In the genomic region with DNA sequence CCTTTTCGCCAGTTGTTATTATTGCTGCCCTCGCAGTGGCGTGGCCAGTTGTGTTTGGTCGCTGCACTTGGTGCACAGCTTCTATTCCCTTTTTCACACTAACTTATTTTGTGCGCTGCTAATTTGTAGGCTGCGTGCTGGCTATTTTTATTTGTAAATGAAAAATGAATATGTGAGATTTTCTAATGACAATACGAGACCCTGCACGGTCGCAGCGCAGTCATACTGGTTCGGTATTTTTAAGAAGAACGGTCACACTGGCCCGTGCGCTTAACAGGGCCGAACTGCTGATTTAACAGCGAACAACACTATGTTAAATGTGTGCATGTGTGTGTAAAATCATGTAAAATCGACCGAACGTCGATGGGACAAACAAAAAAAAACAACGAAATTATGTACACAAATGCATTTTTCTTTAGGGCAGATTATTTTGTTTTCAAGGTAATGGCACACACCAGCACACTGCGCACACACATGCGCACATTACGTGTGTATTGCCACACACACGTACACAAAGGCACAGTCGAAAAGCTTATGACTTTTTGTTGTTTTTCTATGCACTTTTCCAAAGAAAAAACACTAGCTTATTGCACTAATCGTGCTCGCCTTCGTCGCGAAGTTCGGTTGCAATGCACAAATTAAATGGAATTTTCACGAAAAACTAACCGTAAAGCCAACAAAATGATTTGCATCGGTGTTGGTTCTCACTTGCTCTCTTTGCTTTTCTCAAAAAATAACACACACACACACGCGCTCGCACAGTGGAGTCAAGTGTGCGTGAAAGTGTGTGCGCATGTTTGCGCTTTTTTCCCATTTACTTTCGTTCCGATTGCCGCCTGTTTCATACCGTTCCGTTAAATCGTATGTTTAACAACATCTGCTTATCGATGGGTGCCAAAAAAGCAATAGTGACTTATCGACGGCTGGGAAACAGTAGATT, we compare ENCODE assay signal across 1 fruit fly cellular context.
TF ChIP-seq lines count a peak whose summit lies in the region.

A gene (minus strand): TSS at position 875 of the 940 bp plus-strand sequence.

TF ChIP-seq in whole organism, embryonic, 481 proteins besides CTCF, POLR2A, EP300 and RAD21 (continued from another document and continues in another):
- no peak for TF ChIP-seq CG33557 (GFP tag; optimal IDR thresholded peaks at IDR 0.05; lab: Kevin White, UChicago)
- TF ChIP-seq Hr51 (GFP tag; optimal IDR thresholded peaks at IDR 0.05; lab: Kevin White, UChicago), result no peak
- no peak for TF ChIP-seq CG8290 (GFP tag; optimal IDR thresholded peaks at IDR 0.05; lab: Kevin White, UChicago)
- peak in 1 of 2 experiments; percentile 52 for TF ChIP-seq CG8290 (tag; optimal IDR thresholded peaks at IDR 0.05; lab: Kevin White, UChicago)
- no peak for TF ChIP-seq Dip2 (GFP tag; IDR thresholded peaks at IDR 0.05; lab: Robert Waterston, UW)
- TF ChIP-seq CG2199 (GFP tag; IDR thresholded peaks at IDR 0.05; lab: Robert Waterston, UW), result no peak
- TF ChIP-seq pita (GFP tag; optimal IDR thresholded peaks at IDR 0.05; lab: Kevin White, UChicago), result no peak
- no peak for TF ChIP-seq br (optimal IDR thresholded peaks at IDR 0.05; lab: Kevin White, UChicago)
- peak; percentile 44 for TF ChIP-seq stwl (tag; optimal IDR thresholded peaks at IDR 0.05; lab: Kevin White, UChicago)
- no peak for TF ChIP-seq Myb (GFP tag; optimal IDR thresholded peaks at IDR 0.05; lab: Kevin White, UChicago)
- TF ChIP-seq odd (GFP tag; optimal IDR thresholded peaks at IDR 0.05; lab: Kevin White, UChicago), result no peak
- no peak for TF ChIP-seq kah (GFP tag; optimal IDR thresholded peaks at IDR 0.05; lab: Kevin White, UChicago)
- TF ChIP-seq trem (tag; optimal IDR thresholded peaks at IDR 0.05; lab: Kevin White, UChicago), result no peak
- no peak for TF ChIP-seq dpn (GFP tag; optimal IDR thresholded peaks at IDR 0.05; lab: Kevin White, UChicago)
- TF ChIP-seq gsb (GFP tag; IDR thresholded peaks at IDR 0.05; lab: Robert Waterston, UW), result no peak
- TF ChIP-seq Optix (GFP tag; IDR thresholded peaks at IDR 0.05; lab: Robert Waterston, UW), result no peak
- no peak for TF ChIP-seq fd64A (GFP tag; optimal IDR thresholded peaks at IDR 0.05; lab: Kevin White, UChicago)
- TF ChIP-seq repo (GFP tag; optimal IDR thresholded peaks at IDR 0.05; lab: Kevin White, UChicago), result no peak
- no peak for TF ChIP-seq mirr (GFP tag; optimal IDR thresholded peaks at IDR 0.05; lab: Kevin White, UChicago)
- peak; percentile 21 for TF ChIP-seq ftz-f1 (GFP tag; optimal IDR thresholded peaks at IDR 0.05; lab: Kevin White, UChicago)
- no peak for TF ChIP-seq phol (tag; optimal IDR thresholded peaks at IDR 0.05; lab: Kevin White, UChicago)
- peak; percentile 97 for TF ChIP-seq cg (GFP tag; optimal IDR thresholded peaks at IDR 0.05; lab: Kevin White, UChicago)
- TF ChIP-seq danr (GFP tag; IDR thresholded peaks at IDR 0.05; lab: Robert Waterston, UW), result no peak
- no peak for TF ChIP-seq HLH3B (GFP tag; IDR thresholded peaks at IDR 0.05; lab: Robert Waterston, UW)
- TF ChIP-seq CG17802 (tag; optimal IDR thresholded peaks at IDR 0.05; lab: Kevin White, UChicago), result no peak
- peak; percentile 60; the same call in 1 of the 2 replicates for TF ChIP-seq Bgb (GFP tag; IDR thresholded peaks at IDR 0.05; lab: Robert Waterston, UW; ENCODE audit: partially characterized antibody)
- TF ChIP-seq fd96Cb (tag; optimal IDR thresholded peaks at IDR 0.05; lab: Kevin White, UChicago), result no peak
- no peak for TF ChIP-seq CG9817 (tag; optimal IDR thresholded peaks at IDR 0.05; lab: Kevin White, UChicago)
- no peak for TF ChIP-seq Meics (GFP tag; optimal IDR thresholded peaks at IDR 0.05; lab: Kevin White, UChicago)
- no peak for TF ChIP-seq insv (GFP tag; optimal IDR thresholded peaks at IDR 0.05; lab: Kevin White, UChicago)
- no peak for TF ChIP-seq ato (GFP tag; IDR thresholded peaks at IDR 0.05; lab: Robert Waterston, UW; ENCODE audit: partially characterized antibody)
- TF ChIP-seq CG13894 (tag; optimal IDR thresholded peaks at IDR 0.05; lab: Kevin White, UChicago), result no peak
- TF ChIP-seq mld (GFP tag; IDR thresholded peaks at IDR 0.05; lab: Robert Waterston, UW; ENCODE audit: partially characterized antibody), result no peak
- no peak for TF ChIP-seq Aef1 (GFP tag; IDR thresholded peaks at IDR 0.05; lab: Robert Waterston, UW)
- TF ChIP-seq Ets97D (GFP tag; optimal IDR thresholded peaks at IDR 0.05; lab: Kevin White, UChicago), result peak; percentile 25
- no peak for TF ChIP-seq Mad (GFP tag; optimal IDR thresholded peaks at IDR 0.05; lab: Kevin White, UChicago)
- no peak for TF ChIP-seq CG8089 (GFP tag; optimal IDR thresholded peaks at IDR 0.05; lab: Kevin White, UChicago)
- no peak for TF ChIP-seq CG10959 (GFP tag; IDR thresholded peaks at IDR 0.05; lab: Robert Waterston, UW)
- TF ChIP-seq CG14965 (GFP tag; optimal IDR thresholded peaks at IDR 0.05; lab: Kevin White, UChicago; ENCODE audit: borderline replicate concordance), result no peak
- no peak for TF ChIP-seq ac (GFP tag; optimal IDR thresholded peaks at IDR 0.05; lab: Kevin White, UChicago)
- no peak for TF ChIP-seq Dip3 (GFP tag; optimal IDR thresholded peaks at IDR 0.05; lab: Kevin White, UChicago)
- no peak for TF ChIP-seq CG17912 (GFP tag; optimal IDR thresholded peaks at IDR 0.05; lab: Kevin White, UChicago)
- no peak for TF ChIP-seq zfh1 (GFP tag; IDR thresholded peaks at IDR 0.05; lab: Robert Waterston, UW)
- no peak for TF ChIP-seq cad (GFP tag; optimal IDR thresholded peaks at IDR 0.05; lab: Kevin White, UChicago)
- no peak for TF ChIP-seq CG3065 (GFP tag; optimal IDR thresholded peaks at IDR 0.05; lab: Kevin White, UChicago)
- TF ChIP-seq dmrt99B (tag; optimal IDR thresholded peaks at IDR 0.05; lab: Kevin White, UChicago), result no peak
- TF ChIP-seq Jarid2 (GFP tag; optimal IDR thresholded peaks at IDR 0.05; lab: Kevin White, UChicago), result no peak
- no peak for TF ChIP-seq CG10431 (GFP tag; optimal IDR thresholded peaks at IDR 0.05; lab: Kevin White, UChicago)
- no peak for TF ChIP-seq HLH54F (GFP tag; optimal IDR thresholded peaks at IDR 0.05; lab: Kevin White, UChicago)
- TF ChIP-seq rib (GFP tag; IDR thresholded peaks at IDR 0.05; lab: Robert Waterston, UW), result no peak
- TF ChIP-seq H2.0 (GFP tag; IDR thresholded peaks at IDR 0.05; lab: Robert Waterston, UW), result no peak
- TF ChIP-seq CG1603 (tag; optimal IDR thresholded peaks at IDR 0.05; lab: Kevin White, UChicago), result peak; percentile 58
- TF ChIP-seq pb (GFP tag; optimal IDR thresholded peaks at IDR 0.05; lab: Kevin White, UChicago), result no peak
- TF ChIP-seq ash1 (GFP tag; optimal IDR thresholded peaks at IDR 0.05; lab: Kevin White, UChicago), result no peak
- TF ChIP-seq CG32532 (GFP tag; IDR thresholded peaks at IDR 0.05; lab: Robert Waterston, UW), result no peak
- no peak for TF ChIP-seq zf30C (GFP tag; optimal IDR thresholded peaks at IDR 0.05; lab: Kevin White, UChicago)
- TF ChIP-seq CG30431 (GFP tag; optimal IDR thresholded peaks at IDR 0.05; lab: Kevin White, UChicago), result no peak
- no peak for TF ChIP-seq CG30020 (tag; optimal IDR thresholded peaks at IDR 0.05; lab: Kevin White, UChicago)
- no peak for TF ChIP-seq Max (GFP tag; optimal IDR thresholded peaks at IDR 0.05; lab: Kevin White, UChicago)
- no peak for TF ChIP-seq Kr (GFP tag; optimal IDR thresholded peaks at IDR 0.05; lab: Kevin White, UChicago)
- TF ChIP-seq hth (optimal IDR thresholded peaks at IDR 0.05; lab: Kevin White, UChicago), result no peak
- TF ChIP-seq Nf-YA (GFP tag; IDR thresholded peaks at IDR 0.05; lab: Robert Waterston, UW), result no peak
- no peak for TF ChIP-seq CG11695 (GFP tag; IDR thresholded peaks at IDR 0.05; lab: Robert Waterston, UW)
- TF ChIP-seq CG14441 (GFP tag; IDR thresholded peaks at IDR 0.05; lab: Robert Waterston, UW), result no peak
- no peak for TF ChIP-seq luna (GFP tag; optimal IDR thresholded peaks at IDR 0.05; lab: Kevin White, UChicago)
- no peak for TF ChIP-seq CG1792 (GFP tag; optimal IDR thresholded peaks at IDR 0.05; lab: Kevin White, UChicago)
- TF ChIP-seq CG7745 (tag; optimal IDR thresholded peaks at IDR 0.05; lab: Kevin White, UChicago), result no peak
- TF ChIP-seq Chrac-16 (GFP tag; optimal IDR thresholded peaks at IDR 0.05; lab: Kevin White, UChicago), result no peak
- TF ChIP-seq Bteb2 (GFP tag; optimal IDR thresholded peaks at IDR 0.05; lab: Kevin White, UChicago), result no peak
- no peak for TF ChIP-seq CG11093 (GFP tag; IDR thresholded peaks at IDR 0.05; lab: Robert Waterston, UW)
- TF ChIP-seq CG31365 (tag; optimal IDR thresholded peaks at IDR 0.05; lab: Kevin White, UChicago), result no peak
- no peak for TF ChIP-seq schlank (tag; optimal IDR thresholded peaks at IDR 0.05; lab: Kevin White, UChicago)
- TF ChIP-seq CG2202 (tag; optimal IDR thresholded peaks at IDR 0.05; lab: Kevin White, UChicago), result no peak
- TF ChIP-seq CG1233 (GFP tag; optimal IDR thresholded peaks at IDR 0.05; lab: Kevin White, UChicago), result no peak
- TF ChIP-seq CG6683 (GFP tag; optimal IDR thresholded peaks at IDR 0.05; lab: Kevin White, UChicago), result no peak
- no peak for TF ChIP-seq Bdp1 (GFP tag; optimal IDR thresholded peaks at IDR 0.05; lab: Kevin White, UChicago)
- TF ChIP-seq run (tag; optimal IDR thresholded peaks at IDR 0.05; lab: Kevin White, UChicago), result no peak
- no peak for TF ChIP-seq Asciz (GFP tag; optimal IDR thresholded peaks at IDR 0.05; lab: Kevin White, UChicago)
- TF ChIP-seq ci (GFP tag; IDR thresholded peaks at IDR 0.05; lab: Robert Waterston, UW), result 0 out of 3 replicates have a peak, but pooled peaks have one; percentile 10
- no peak for TF ChIP-seq Gsc (GFP tag; IDR thresholded peaks at IDR 0.05; lab: Robert Waterston, UW)
- no peak for TF ChIP-seq fu2 (GFP tag; optimal IDR thresholded peaks at IDR 0.05; lab: Kevin White, UChicago)
- no peak for TF ChIP-seq CG10462 (GFP tag; optimal IDR thresholded peaks at IDR 0.05; lab: Kevin White, UChicago)
- no peak for TF ChIP-seq CG8359 (GFP tag; optimal IDR thresholded peaks at IDR 0.05; lab: Kevin White, UChicago; ENCODE audit: borderline replicate concordance)
- no peak for TF ChIP-seq CG10321 (GFP tag; IDR thresholded peaks at IDR 0.05; lab: Robert Waterston, UW)
- TF ChIP-seq Scr (GFP tag; IDR thresholded peaks at IDR 0.05; lab: Robert Waterston, UW; ENCODE audit: partially characterized antibody), result peak; percentile 19; the same call in 1 of the 2 replicates
- no peak for TF ChIP-seq ssp (GFP tag; IDR thresholded peaks at IDR 0.05; lab: Robert Waterston, UW)
- TF ChIP-seq CG17186 (GFP tag; optimal IDR thresholded peaks at IDR 0.05; lab: Kevin White, UChicago), result peak; percentile 98
- TF ChIP-seq unc-4 (GFP tag; IDR thresholded peaks at IDR 0.05; lab: Robert Waterston, UW; ENCODE audit: partially characterized antibody), result no peak; the same call in 1 of the 2 replicates
- no peak for TF ChIP-seq ERR (GFP tag; optimal IDR thresholded peaks at IDR 0.05; lab: Kevin White, UChicago)
- TF ChIP-seq bowl (GFP tag; IDR thresholded peaks at IDR 0.05; lab: Robert Waterston, UW), result no peak
- no peak for TF ChIP-seq wor (GFP tag; IDR thresholded peaks at IDR 0.05; lab: Robert Waterston, UW)
- no peak for TF ChIP-seq MTF-1 (GFP tag; optimal IDR thresholded peaks at IDR 0.05; lab: Kevin White, UChicago; ENCODE audit: borderline replicate concordance)
- TF ChIP-seq hkb (optimal IDR thresholded peaks at IDR 0.05; lab: Kevin White, UChicago), result no peak
- TF ChIP-seq hkb (GFP tag; IDR thresholded peaks at IDR 0.05; lab: Robert Waterston, UW), result no peak
- TF ChIP-seq CG2120 (GFP tag; optimal IDR thresholded peaks at IDR 0.05; lab: Kevin White, UChicago), result no peak
- TF ChIP-seq CG16813 (GFP tag; IDR thresholded peaks at IDR 0.05; lab: Robert Waterston, UW; ENCODE audit: partially characterized antibody), result peak; percentile 46
- no peak for TF ChIP-seq sc (optimal IDR thresholded peaks at IDR 0.05; lab: Kevin White, UChicago)
- TF ChIP-seq sc (GFP tag; optimal IDR thresholded peaks at IDR 0.05; lab: Kevin White, UChicago), result no peak
- no peak for TF ChIP-seq CHES-1-like (GFP tag; optimal IDR thresholded peaks at IDR 0.05; lab: Kevin White, UChicago)
- TF ChIP-seq Dad (GFP tag; optimal IDR thresholded peaks at IDR 0.05; lab: Kevin White, UChicago), result no peak
- no peak for TF ChIP-seq CG7372 (GFP tag; IDR thresholded peaks at IDR 0.05; lab: Robert Waterston, UW)
- TF ChIP-seq pum (GFP tag; optimal IDR thresholded peaks at IDR 0.05; lab: Kevin White, UChicago), result no peak
- no peak for TF ChIP-seq CG11696 (GFP tag; IDR thresholded peaks at IDR 0.05; lab: Robert Waterston, UW)
- no peak for TF ChIP-seq ems (GFP tag; optimal IDR thresholded peaks at IDR 0.05; lab: Kevin White, UChicago)
- no peak for TF ChIP-seq CG17359 (tag; optimal IDR thresholded peaks at IDR 0.05; lab: Kevin White, UChicago)
- TF ChIP-seq NK7.1 (GFP tag; optimal IDR thresholded peaks at IDR 0.05; lab: Kevin White, UChicago), result no peak
- TF ChIP-seq Hr39 (optimal IDR thresholded peaks at IDR 0.05; lab: Kevin White, UChicago), result no peak
- TF ChIP-seq Atf3 (GFP tag; optimal IDR thresholded peaks at IDR 0.05; lab: Kevin White, UChicago), result no peak
- TF ChIP-seq Stat92E (GFP tag; optimal IDR thresholded peaks at IDR 0.05; lab: Kevin White, UChicago), result no peak
- no peak for TF ChIP-seq stc (GFP tag; IDR thresholded peaks at IDR 0.05; lab: Robert Waterston, UW)
- no peak for TF ChIP-seq B-H2 (GFP tag; optimal IDR thresholded peaks at IDR 0.05; lab: Kevin White, UChicago)
- peak; percentile 62 for TF ChIP-seq ewg (GFP tag; optimal IDR thresholded peaks at IDR 0.05; lab: Kevin White, UChicago)
- no peak for TF ChIP-seq CoRest (tag; optimal IDR thresholded peaks at IDR 0.05; lab: Kevin White, UChicago)
- no peak for TF ChIP-seq CG6175 (GFP tag; IDR thresholded peaks at IDR 0.05; lab: Robert Waterston, UW)
- TF ChIP-seq crp (GFP tag; optimal IDR thresholded peaks at IDR 0.05; lab: Kevin White, UChicago), result peak in 1 of 2 experiments; percentile 82
- no peak for TF ChIP-seq CG11560 (tag; IDR thresholded peaks at IDR 0.05; lab: Robert Waterston, UW)
- TF ChIP-seq kni (GFP tag; optimal IDR thresholded peaks at IDR 0.05; lab: Kevin White, UChicago), result no peak
- TF ChIP-seq esg (GFP tag; conservative IDR thresholded peaks at IDR 0.05; lab: Robert Waterston, UW), result no peak
- TF ChIP-seq sima (GFP tag; optimal IDR thresholded peaks at IDR 0.05; lab: Kevin White, UChicago), result no peak
- TF ChIP-seq CG5180 (GFP tag; optimal IDR thresholded peaks at IDR 0.05; lab: Kevin White, UChicago), result no peak
- no peak for TF ChIP-seq bcd (GFP tag; optimal IDR thresholded peaks at IDR 0.05; lab: Kevin White, UChicago)
- no peak for TF ChIP-seq z (GFP tag; IDR thresholded peaks at IDR 0.05; lab: Robert Waterston, UW)
- 0 out of 3 replicates have a peak, but pooled peaks have one; percentile 29 for TF ChIP-seq CG7963 (GFP tag; IDR thresholded peaks at IDR 0.05; lab: Robert Waterston, UW; ENCODE audit: partially characterized antibody)
- no peak for TF ChIP-seq gce (GFP tag; IDR thresholded peaks at IDR 0.05; lab: Robert Waterston, UW)
- no peak for TF ChIP-seq CG11504 (tag; optimal IDR thresholded peaks at IDR 0.05; lab: Kevin White, UChicago)
- TF ChIP-seq Nf-YB (GFP tag; optimal IDR thresholded peaks at IDR 0.05; lab: Kevin White, UChicago), result no peak
